In the genomic region with DNA sequence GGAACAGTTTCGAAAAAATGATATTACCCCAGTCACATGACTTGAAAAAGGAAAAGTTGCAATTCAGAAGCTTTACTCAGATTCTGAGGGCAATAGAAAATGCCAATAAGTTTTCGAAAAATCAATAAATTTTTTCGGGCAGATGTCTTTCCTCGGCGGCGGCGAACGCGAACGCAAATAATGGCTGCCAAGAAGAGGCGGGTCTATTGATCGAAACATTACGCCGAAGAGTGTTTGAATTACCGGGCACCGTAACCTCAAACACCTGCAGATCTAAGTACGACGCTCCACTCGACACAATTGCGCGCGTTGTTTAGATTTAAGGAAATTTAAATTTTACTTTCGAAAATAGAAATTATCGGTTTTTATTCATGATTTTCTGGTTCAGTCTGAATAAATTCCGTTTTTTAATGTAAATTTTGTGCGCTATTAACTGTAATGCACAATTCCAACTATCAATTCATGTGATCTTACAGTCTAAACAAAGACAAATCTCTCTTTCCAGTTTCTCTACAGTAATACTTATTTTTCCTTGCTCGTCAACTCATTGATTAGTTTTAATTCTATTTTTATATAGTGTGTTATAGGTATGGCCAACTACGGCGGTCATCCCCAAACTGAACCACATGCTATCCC, we compare ENCODE assay signal across 4 worm cellular contexts.
A peak's percentile ranks its signal among the peaks of the same experiment; 100 is the strongest.
TF ChIP-seq lines count a peak whose summit lies in the region.

A gene (plus strand): TSS at position 586 of the 636 bp plus-strand sequence.

TF ChIP-seq in whole organism, L2 larva, 48 proteins besides CTCF, POLR2A, EP300 and RAD21 (continues in another document):
- TF ChIP-seq nhr-6 (tag; optimal IDR thresholded peaks at IDR 0.05; lab: Kevin White, UChicago) (no peak), unc-39 (tag; optimal IDR thresholded peaks at IDR 0.05; lab: Kevin White, UChicago) (no peak), crh-2 (tag; optimal IDR thresholded peaks at IDR 0.05; lab: Kevin White, UChicago) (peak; percentile 95), lin-39 (tag; optimal IDR thresholded peaks at IDR 0.05; lab: Kevin White, UChicago) (no peak), ama-1 (optimal IDR thresholded peaks at IDR 0.05; lab: Kevin White, UChicago) (peak; percentile 48), ztf-1 (GFP tag; conservative IDR thresholded peaks at IDR 0.05; lab: Robert Waterston, UW) (no peak), fos-1 (tag; optimal IDR thresholded peaks at IDR 0.05; lab: Kevin White, UChicago) (peak; percentile 72), peb-1 (tag; optimal IDR thresholded peaks at IDR 0.05; lab: Kevin White, UChicago) (no peak), lin-11 (tag; optimal IDR thresholded peaks at IDR 0.05; lab: Kevin White, UChicago) (peak; percentile 94), aly-2 (tag; optimal IDR thresholded peaks at IDR 0.05; lab: Kevin White, UChicago) (no peak), mab-5 (tag; optimal IDR thresholded peaks at IDR 0.05; lab: Kevin White, UChicago) (peak; percentile 79), nhr-23 (tag; optimal IDR thresholded peaks at IDR 0.05; lab: Kevin White, UChicago) (no peak), skn-1 (tag; optimal IDR thresholded peaks at IDR 0.05; lab: Kevin White, UChicago) (no peak), ceh-82 (tag; optimal IDR thresholded peaks at IDR 0.05; lab: Kevin White, UChicago) (peak; percentile 30), nhr-10 (tag; optimal IDR thresholded peaks at IDR 0.05; lab: Kevin White, UChicago) (peak; percentile 59), nhr-129 (tag; optimal IDR thresholded peaks at IDR 0.05; lab: Kevin White, UChicago) (peak; percentile 90), nhr-21 (tag; optimal IDR thresholded peaks at IDR 0.05; lab: Kevin White, UChicago) (peak; percentile 71), lsy-2 (tag; optimal IDR thresholded peaks at IDR 0.05; lab: Kevin White, UChicago) (peak; percentile 96 to 99), gmeb-1 (tag; optimal IDR thresholded peaks at IDR 0.05; lab: Kevin White, UChicago) (peak; percentile 88), mbf-1 (tag; optimal IDR thresholded peaks at IDR 0.05; lab: Kevin White, UChicago) (no peak), blmp-1 (tag; optimal IDR thresholded peaks at IDR 0.05; lab: Kevin White, UChicago; ENCODE audit: insufficient read depth) (peak; percentile 82)

TF ChIP-seq in whole organism, L4 larva, 104 proteins besides CTCF, POLR2A, EP300 and RAD21 (continues in another document):
- TF ChIP-seq mxl-3 (GFP tag; optimal IDR thresholded peaks at IDR 0.05; lab: Kevin White, UChicago) (peak; percentile 67), nhr-42 (GFP tag; IDR thresholded peaks at IDR 0.05; lab: Robert Waterston, UW) (0 out of 2 replicates have a peak, but pooled peaks have one; percentile 26), jun-1 (tag; optimal IDR thresholded peaks at IDR 0.05; lab: Kevin White, UChicago) (no peak), mep-1 (tag; optimal IDR thresholded peaks at IDR 0.05; lab: Kevin White, UChicago) (peak; percentile 90), aha-1 (tag; lab: Kevin White, UChicago) (peak; percentile 99), nhr-11 (tag; optimal IDR thresholded peaks at IDR 0.05; lab: Kevin White, UChicago) (peak; percentile 68), F26F4.8 (GFP tag; conservative IDR thresholded peaks at IDR 0.05; lab: Robert Waterston, UW) (no peak), F49E8.2 (tag; optimal IDR thresholded peaks at IDR 0.05; lab: Kevin White, UChicago; ENCODE audit: borderline replicate concordance) (no peak), daf-8 (GFP tag; IDR thresholded peaks at IDR 0.05; lab: Robert Waterston, UW) (no peak), lim-7 (GFP tag; IDR thresholded peaks at IDR 0.05; lab: Robert Waterston, UW) (no peak), unc-39 (tag; optimal IDR thresholded peaks at IDR 0.05; lab: Kevin White, UChicago) (no peak), ZK546.5 (tag; optimal IDR thresholded peaks at IDR 0.05; lab: Kevin White, UChicago) (peak in 1 of 2 experiments; percentile 94), lin-13 (GFP tag; optimal IDR thresholded peaks at IDR 0.05; lab: Kevin White, UChicago) (peak; percentile 88), F10B5.3 (tag; optimal IDR thresholded peaks at IDR 0.05; lab: Kevin White, UChicago) (no peak), F44E2.7 (GFP tag; IDR thresholded peaks at IDR 0.05; lab: Robert Waterston, UW) (no peak), T26A8.4 (GFP tag; IDR thresholded peaks at IDR 0.05; lab: Robert Waterston, UW) (peak; percentile 74), T20F7.1 (GFP tag; optimal IDR thresholded peaks at IDR 0.05; lab: Kevin White, UChicago) (peak; percentile 99), zfp-2 (tag; optimal IDR thresholded peaks at IDR 0.05; lab: Kevin White, UChicago) (peak; percentile 75), daf-19 (GFP tag; conservative IDR thresholded peaks at IDR 0.05; lab: Robert Waterston, UW) (no peak), madf-9 (GFP tag; conservative IDR thresholded peaks at IDR 0.05; lab: Robert Waterston, UW) (no peak), dmd-6 (GFP tag; IDR thresholded peaks at IDR 0.05; lab: Robert Waterston, UW) (peak; percentile 68), nhr-28 (tag; optimal IDR thresholded peaks at IDR 0.05; lab: Kevin White, UChicago) (peak; percentile 51)

TF ChIP-seq in whole organism, late embryonic, 69 proteins besides CTCF, POLR2A, EP300 and RAD21 (continues in another document):
- TF ChIP-seq pha-2 (tag; optimal IDR thresholded peaks at IDR 0.05; lab: Kevin White, UChicago) (peak; percentile 9), syd-9 (tag; optimal IDR thresholded peaks at IDR 0.05; lab: Kevin White, UChicago) (peak; percentile 16), gmeb-2 (tag; optimal IDR thresholded peaks at IDR 0.05; lab: Kevin White, UChicago) (no peak), ets-4 (tag; optimal IDR thresholded peaks at IDR 0.05; lab: Kevin White, UChicago) (peak; percentile 11), mec-3 (tag; optimal IDR thresholded peaks at IDR 0.05; lab: Kevin White, UChicago; ENCODE audit: borderline replicate concordance) (no peak), nfya-1 (tag; optimal IDR thresholded peaks at IDR 0.05; lab: Kevin White, UChicago) (peak; percentile 93), Y22D7AL.16 (tag; optimal IDR thresholded peaks at IDR 0.05; lab: Kevin White, UChicago) (peak; percentile 2), ama-1 (optimal IDR thresholded peaks at IDR 0.05; lab: Kevin White, UChicago) (no peak), fax-1 (tag; optimal IDR thresholded peaks at IDR 0.05; lab: Kevin White, UChicago) (no peak), unc-42 (tag; optimal IDR thresholded peaks at IDR 0.05; lab: Kevin White, UChicago) (peak; percentile 78), ahr-1 (tag; optimal IDR thresholded peaks at IDR 0.05; lab: Kevin White, UChicago) (no peak), ceh-2 (tag; optimal IDR thresholded peaks at IDR 0.05; lab: Kevin White, UChicago) (peak; percentile 6), hlh-6 (tag; optimal IDR thresholded peaks at IDR 0.05; lab: Kevin White, UChicago) (no peak), fkh-6 (tag; optimal IDR thresholded peaks at IDR 0.05; lab: Kevin White, UChicago) (no peak), tbx-2 (tag; optimal IDR thresholded peaks at IDR 0.05; lab: Kevin White, UChicago) (peak; percentile 71), lin-11 (tag; optimal IDR thresholded peaks at IDR 0.05; lab: Kevin White, UChicago) (no peak), hlh-30 (tag; optimal IDR thresholded peaks at IDR 0.05; lab: Kevin White, UChicago; ENCODE audit: insufficient read depth) (peak; percentile 77), dve-1 (tag; optimal IDR thresholded peaks at IDR 0.05; lab: Kevin White, UChicago) (peak; percentile 65), odd-2 (tag; optimal IDR thresholded peaks at IDR 0.05; lab: Kevin White, UChicago) (no peak), rnt-1 (tag; optimal IDR thresholded peaks at IDR 0.05; lab: Kevin White, UChicago) (peak; percentile 19), unc-55 (GFP tag; optimal IDR thresholded peaks at IDR 0.05; lab: Kevin White, UChicago) (peak; percentile 68), F13H6.1 (tag; optimal IDR thresholded peaks at IDR 0.05; lab: Kevin White, UChicago) (peak; percentile 9), ceh-34 (tag; optimal IDR thresholded peaks at IDR 0.05; lab: Kevin White, UChicago) (peak; percentile 85), madf-2 (tag; optimal IDR thresholded peaks at IDR 0.05; lab: Kevin White, UChicago) (peak; percentile 46)

TF ChIP-seq in whole organism, mixed stage, embryonic, 35 proteins besides CTCF, POLR2A, EP300 and RAD21 (continues in another document):
- no peak for TF ChIP-seq zip-8 (tag; optimal IDR thresholded peaks at IDR 0.05; lab: Kevin White, UChicago)
- no peak for TF ChIP-seq mab-5 (tag; optimal IDR thresholded peaks at IDR 0.05; lab: Kevin White, UChicago)
- no peak for TF ChIP-seq blmp-1 (tag; optimal IDR thresholded peaks at IDR 0.05; lab: Kevin White, UChicago)
- TF ChIP-seq tbx-8 (GFP tag; optimal IDR thresholded peaks at IDR 0.05; lab: Kevin White, UChicago) = no peak
- TF ChIP-seq ceh-83 (GFP tag; optimal IDR thresholded peaks at IDR 0.05; lab: Kevin White, UChicago) = no peak
- peak; percentile 94 for TF ChIP-seq ceh-39 (tag; optimal IDR thresholded peaks at IDR 0.05; lab: Kevin White, UChicago)
- TF ChIP-seq cnd-1 (tag; optimal IDR thresholded peaks at IDR 0.05; lab: Kevin White, UChicago) = peak; percentile 50
- TF ChIP-seq bed-3 (GFP tag; optimal IDR thresholded peaks at IDR 0.05; lab: Kevin White, UChicago) = no peak
- TF ChIP-seq nhr-237 (tag; optimal IDR thresholded peaks at IDR 0.05; lab: Kevin White, UChicago) = no peak
- TF ChIP-seq ham-2 (GFP tag; optimal IDR thresholded peaks at IDR 0.05; lab: Kevin White, UChicago) = no peak
- TF ChIP-seq nhr-12 (tag; optimal IDR thresholded peaks at IDR 0.05; lab: Kevin White, UChicago) = no peak
- TF ChIP-seq nhr-76 (tag; optimal IDR thresholded peaks at IDR 0.05; lab: Kevin White, UChicago) = no peak
- peak; percentile 97 for TF ChIP-seq lsy-2 (tag; optimal IDR thresholded peaks at IDR 0.05; lab: Kevin White, UChicago)
- TF ChIP-seq lin-32 (GFP tag; optimal IDR thresholded peaks at IDR 0.05; lab: Kevin White, UChicago) = no peak
- no peak for TF ChIP-seq nhr-28 (tag; optimal IDR thresholded peaks at IDR 0.05; lab: Kevin White, UChicago)
- peak; percentile 68 for TF ChIP-seq sptf-1 (tag; optimal IDR thresholded peaks at IDR 0.05; lab: Kevin White, UChicago)
- peak; percentile 38 for TF ChIP-seq elt-1 (tag; optimal IDR thresholded peaks at IDR 0.05; lab: Kevin White, UChicago; ENCODE audit: borderline replicate concordance, insufficient read depth)
- no peak for TF ChIP-seq ztf-11 (tag; optimal IDR thresholded peaks at IDR 0.05; lab: Kevin White, UChicago)
- TF ChIP-seq snpc-4 (tag; optimal IDR thresholded peaks at IDR 0.05; lab: Kevin White, UChicago) = no peak
- TF ChIP-seq ces-1 (GFP tag; optimal IDR thresholded peaks at IDR 0.05; lab: Kevin White, UChicago) = no peak
- peak; percentile 25 for TF ChIP-seq ceh-43 (GFP tag; optimal IDR thresholded peaks at IDR 0.05; lab: Kevin White, UChicago)
- no peak for TF ChIP-seq sem-2 (GFP tag; optimal IDR thresholded peaks at IDR 0.05; lab: Kevin White, UChicago)
- TF ChIP-seq flh-1 (GFP tag; optimal IDR thresholded peaks at IDR 0.05; lab: Kevin White, UChicago) = no peak
- TF ChIP-seq mls-2 (tag; optimal IDR thresholded peaks at IDR 0.05; lab: Kevin White, UChicago) = no peak
- peak; percentile 43 for TF ChIP-seq hlh-1 (tag; optimal IDR thresholded peaks at IDR 0.05; lab: Kevin White, UChicago)
- no peak for TF ChIP-seq elt-3 (tag; optimal IDR thresholded peaks at IDR 0.05; lab: Kevin White, UChicago)
- peak; percentile 84 for TF ChIP-seq pha-4 (tag; optimal IDR thresholded peaks at IDR 0.05; lab: Kevin White, UChicago)
